Fruit fly (Drosophila melanogaster) whole organism, embryonic: ENCODE results near the gene mmy.

ENCODE experiments used
- Aef1 ChIP-seq: fragments of 200-800 bp; sonication (Bioruptor generic); IDR thresholded peaks from 3 replicates; pipeline ENCODE4 v1.3.6; 2022; ENCODE audit warnings: missing biosample characterization, missing genetic modification characterization
- BEAF-32 ChIP-seq: fragments of 200-800 bp; sonication (Bioruptor generic); optimal IDR thresholded peaks from 3 replicates; lab custom pipeline; 2017; ENCODE audit warnings: missing biosample characterization, missing genetic modification characterization, mild to moderate bottlenecking, moderate library complexity, missing genetic modification reagents
- Bteb2 ChIP-seq: fragments of 200-800 bp; sonication (Bioruptor generic); optimal IDR thresholded peaks from 2 replicates; lab custom pipeline; 2016; ENCODE audit warnings: missing biosample characterization, missing genetic modification characterization
- CG10209 ChIP-seq: fragments of 200-800 bp; sonication (Bioruptor generic); optimal IDR thresholded peaks from 3 replicates; lab custom pipeline; 2017; ENCODE audit warnings: missing biosample characterization, mild to moderate bottlenecking, missing genetic modification characterization, missing genetic modification reagents
- CG10321 ChIP-seq: fragments of 200-800 bp; sonication (Bioruptor generic); IDR thresholded peaks from 2 replicates; pipeline ENCODE4 v1.3.6; 2022; ENCODE audit warnings: missing biosample characterization, missing genetic modification characterization
- CG11398 ChIP-seq: fragments of 200-800 bp; sonication (Bioruptor generic); optimal IDR thresholded peaks from 2 replicates; lab custom pipeline; 2016; ENCODE audit warnings: missing biosample characterization, missing genetic modification characterization
- CG12071 ChIP-seq: fragments of 200-800 bp; sonication (Bioruptor generic); optimal IDR thresholded peaks from 3 replicates; lab custom pipeline; 2018; ENCODE audit warnings: missing biosample characterization, mild to moderate bottlenecking, missing genetic modification characterization
- CG12391 ChIP-seq: fragments of 200-800 bp; sonication (Bioruptor generic); optimal IDR thresholded peaks from 3 replicates; lab custom pipeline; 2018; ENCODE audit warnings: missing biosample characterization, mild to moderate bottlenecking, missing genetic modification characterization, moderate library complexity
- CG13123 ChIP-seq: fragments of 200-800 bp; sonication (Bioruptor generic); optimal IDR thresholded peaks from 2 replicates; lab custom pipeline; 2016; ENCODE audit warnings: missing biosample characterization, missing genetic modification characterization
- CG13424 ChIP-seq: fragments of 200-800 bp; sonication (Bioruptor generic); optimal IDR thresholded peaks from 2 replicates; lab custom pipeline; 2019; ENCODE audit warnings: missing biosample characterization, mild to moderate bottlenecking, missing genetic modification characterization, moderate library complexity
- CG15011 ChIP-seq: fragments of 200-800 bp; sonication (Bioruptor generic); optimal IDR thresholded peaks from 3 replicates; lab custom pipeline; 2018; ENCODE audit warnings: missing biosample characterization, mild to moderate bottlenecking, missing genetic modification characterization
- CG15073 ChIP-seq: fragments of 200-800 bp; sonication (Bioruptor generic); optimal IDR thresholded peaks from 2 replicates; lab custom pipeline; 2016; ENCODE audit warnings: missing biosample characterization, missing genetic modification characterization
- CG15479 ChIP-seq: fragments of 200-800 bp; sonication (Bioruptor generic); optimal IDR thresholded peaks from 3 replicates; lab custom pipeline; 2019; ENCODE audit warnings: missing biosample characterization, mild to moderate bottlenecking, missing genetic modification characterization, moderate library complexity
- CG18599 ChIP-seq: fragments of 200-800 bp; sonication (Bioruptor generic); optimal IDR thresholded peaks from 3 replicates; lab custom pipeline; 2017; ENCODE audit warnings: missing biosample characterization, missing genetic modification characterization, mild to moderate bottlenecking, moderate library complexity, missing genetic modification reagents
- CG32532 ChIP-seq: fragments of 200-800 bp; sonication (Bioruptor generic); IDR thresholded peaks from 2 replicates; pipeline ENCODE4 v1.3.6; 2022; ENCODE audit warnings: missing biosample characterization, missing genetic modification characterization
- CG34376 ChIP-seq: fragments of 200-800 bp; sonication (Bioruptor generic); optimal IDR thresholded peaks from 2 replicates; lab custom pipeline; 2018; ENCODE audit warnings: missing biosample characterization, mild to moderate bottlenecking, missing genetic modification characterization
- CG4360 ChIP-seq: fragments of 200-800 bp; sonication (Bioruptor generic); IDR thresholded peaks from 2 replicates; pipeline ENCODE4 v1.3.6; 2022; ENCODE audit warnings: missing biosample characterization, missing genetic modification characterization
- CG8089 ChIP-seq: fragments of 200-800 bp; sonication (Bioruptor generic); optimal IDR thresholded peaks from 3 replicates; lab custom pipeline; 2016; ENCODE audit warnings: missing biosample characterization, missing genetic modification characterization
- CG8388 ChIP-seq: fragments of 200-800 bp; sonication (Bioruptor generic); optimal IDR thresholded peaks from 2 replicates; lab custom pipeline; 2019; ENCODE audit warnings: missing biosample characterization, mild to moderate bottlenecking, missing genetic modification characterization, moderate library complexity
- CG9817 ChIP-seq: fragments of 200-800 bp; sonication (Bioruptor generic); optimal IDR thresholded peaks from 2 replicates; lab custom pipeline; 2018; ENCODE audit warnings: missing biosample characterization, mild to moderate bottlenecking, missing genetic modification characterization, moderate library complexity
- CG9932 ChIP-seq: fragments of 200-800 bp; sonication (Bioruptor generic); IDR thresholded peaks from 2 replicates; pipeline ENCODE4 v1.3.6; 2022; ENCODE audit warnings: missing biosample characterization, missing genetic modification characterization
- Dll ChIP-seq: fragments of 200-800 bp; sonication (Bioruptor generic); IDR thresholded peaks from 4 replicates; pipeline ENCODE4 v1.3.6; 2022; ENCODE audit warnings: missing biosample characterization, missing genetic modification characterization; ENCODE audit not compliant: partially characterized antibody
- E2f1 ChIP-seq: fragments of 200-800 bp; sonication (Bioruptor generic); IDR thresholded peaks from 2 replicates; pipeline ENCODE4 v1.3.6; 2022; ENCODE audit warnings: missing biosample characterization, missing genetic modification characterization
- Gsc ChIP-seq: fragments of 200-800 bp; sonication (Bioruptor generic); IDR thresholded peaks from 2 replicates; pipeline ENCODE4 v1.3.6; 2022; ENCODE audit warnings: missing biosample characterization, missing genetic modification characterization
- Hr51 ChIP-seq, 2 experiments: fragments of 200-800 bp; sonication (Bioruptor generic); optimal IDR thresholded peaks; 2 replicates in 1 of 2; 3 replicates in 1 of 2; lab custom pipeline; 2016 to 2018; ENCODE audit warnings: missing biosample characterization in 2 of 2, missing genetic modification characterization in 2 of 2, mild to moderate bottlenecking in 1 of 2, moderate library complexity in 1 of 2
- MESR4 ChIP-seq: fragments of 200-800 bp; sonication (Bioruptor generic); optimal IDR thresholded peaks from 2 replicates; lab custom pipeline; 2018; ENCODE audit warnings: missing biosample characterization, mild to moderate bottlenecking, missing genetic modification characterization, moderate library complexity
- Meics ChIP-seq: fragments of 200-800 bp; sonication (Bioruptor generic); optimal IDR thresholded peaks from 2 replicates; lab custom pipeline; 2017; ENCODE audit warnings: missing biosample characterization, mild to moderate bottlenecking, missing genetic modification characterization
- NC2α ChIP-seq: fragments of 200-800 bp; sonication (Bioruptor generic); optimal IDR thresholded peaks from 2 replicates; lab custom pipeline; 2016; ENCODE audit warnings: missing biosample characterization, missing genetic modification characterization
- Optix ChIP-seq: fragments of 200-800 bp; sonication (Bioruptor generic); IDR thresholded peaks from 3 replicates; pipeline ENCODE4 v1.3.6; 2022; ENCODE audit warnings: missing biosample characterization, missing genetic modification characterization
- Vsx1 ChIP-seq: fragments of 200-800 bp; sonication (Bioruptor generic); optimal IDR thresholded peaks from 2 replicates; lab custom pipeline; 2017; ENCODE audit warnings: missing biosample characterization, mild to moderate bottlenecking, missing genetic modification characterization, missing genetic modification reagents
- Xbp1 ChIP-seq: fragments of 200-800 bp; sonication (Bioruptor generic); optimal IDR thresholded peaks from 3 replicates; lab custom pipeline; 2016; ENCODE audit warnings: missing biosample characterization, mild to moderate bottlenecking, missing genetic modification characterization
- ash1 ChIP-seq: fragments of 200-800 bp; sonication (Bioruptor generic); optimal IDR thresholded peaks from 2 replicates; lab custom pipeline; 2018; ENCODE audit warnings: missing biosample characterization, mild to moderate bottlenecking, missing genetic modification characterization
- br ChIP-seq: fragments of >200 bp; optimal IDR thresholded peaks from 2 replicates; lab custom pipeline; 2017
- croc ChIP-seq: fragments of 200-800 bp; sonication (Bioruptor generic); conservative IDR thresholded peaks from 3 replicates; pipeline ENCODE4 v1.3.6; 2022; ENCODE audit warnings: missing biosample characterization, missing genetic modification characterization
- dysf ChIP-seq: fragments of 200-800 bp; sonication (Bioruptor generic); IDR thresholded peaks from 3 replicates; pipeline ENCODE4 v1.3.6; 2022; ENCODE audit warnings: missing biosample characterization, missing genetic modification characterization
- esg ChIP-seq: fragments of 200-800 bp; sonication (Bioruptor generic); conservative IDR thresholded peaks from 2 replicates; pipeline ENCODE4 v1.3.6; 2022; ENCODE audit warnings: missing biosample characterization, missing genetic modification characterization
- gcm2 ChIP-seq: fragments of 200-800 bp; sonication (Bioruptor generic); optimal IDR thresholded peaks from 2 replicates; lab custom pipeline; 2016; ENCODE audit warnings: missing biosample characterization, missing genetic modification characterization
- gfzf ChIP-seq: fragments of 200-800 bp; sonication (Bioruptor generic); optimal IDR thresholded peaks from 2 replicates; lab custom pipeline; 2016; ENCODE audit warnings: missing biosample characterization, mild to moderate bottlenecking, missing genetic modification characterization, moderate library complexity
- grau ChIP-seq: fragments of 200-800 bp; optimal IDR thresholded peaks from 3 replicates; lab custom pipeline; 2019; ENCODE audit warnings: missing biosample characterization, mild to moderate bottlenecking, missing genetic modification characterization, moderate library complexity
- hb ChIP-seq: fragments of 200-800 bp; sonication (Bioruptor generic); IDR thresholded peaks from 3 replicates; pipeline ENCODE4 v1.3.6; 2022; ENCODE audit warnings: missing biosample characterization, missing genetic modification characterization; ENCODE audit not compliant: partially characterized antibody
- hth ChIP-seq: fragments of >200 bp; optimal IDR thresholded peaks from 2 replicates; lab custom pipeline; 2017; ENCODE audit warnings: inconsistent platforms
- jing ChIP-seq: fragments of 200-800 bp; sonication (Bioruptor generic); optimal IDR thresholded peaks from 2 replicates; lab custom pipeline; 2018; ENCODE audit warnings: missing biosample characterization, mild to moderate bottlenecking, missing genetic modification characterization
- lola ChIP-seq, 3 experiments: fragments of >200 bp in 2 of 3; fragments of 200-800 bp in 1 of 3; sonication (Bioruptor generic) in 1 of 3; optimal IDR thresholded peaks; 2 replicates each; lab custom pipeline; 2017 to 2019; ENCODE audit warnings: missing biosample characterization in 3 of 3, missing genetic modification characterization in 3 of 3, mild to moderate bottlenecking in 1 of 3, moderate library complexity in 1 of 3
- peb ChIP-seq: fragments of 200-800 bp; sonication (Bioruptor generic); IDR thresholded peaks from 2 replicates; pipeline ENCODE4 v1.3.6; 2022; ENCODE audit warnings: missing biosample characterization, missing genetic modification characterization
- prd ChIP-seq, 3 experiments: fragments of >200 bp in 2 of 3; fragments of 200-800 bp in 1 of 3; sonication (Bioruptor generic) in 1 of 3; optimal IDR thresholded peaks in 2 of 3; IDR thresholded peaks in 1 of 3; 2 replicates in 2 of 3; 3 replicates in 1 of 3; pipeline versions ENCODE4 v1.3.6 to Lab custom; 2017 to 2022; ENCODE audit warnings: missing biosample characterization in 1 of 3, missing genetic modification characterization in 1 of 3
- seq ChIP-seq: fragments of 200-800 bp; sonication (Bioruptor generic); IDR thresholded peaks from 2 replicates; pipeline ENCODE4 v1.3.6; 2022; ENCODE audit warnings: missing biosample characterization, missing genetic modification characterization
- sima ChIP-seq: fragments of 200-800 bp; sonication (Bioruptor generic); optimal IDR thresholded peaks from 2 replicates; lab custom pipeline; 2016; ENCODE audit warnings: missing biosample characterization, missing genetic modification characterization
- sisA ChIP-seq: fragments of 200-800 bp; sonication (Bioruptor generic); IDR thresholded peaks from 2 replicates; pipeline ENCODE4 v1.3.6; 2022; ENCODE audit warnings: missing biosample characterization, missing genetic modification characterization
- stwl ChIP-seq: fragments of 200-800 bp; sonication (Bioruptor generic); optimal IDR thresholded peaks from 3 replicates; lab custom pipeline; 2018; ENCODE audit warnings: missing biosample characterization, mild to moderate bottlenecking, missing genetic modification characterization, moderate library complexity
- unc-4 ChIP-seq: fragments of 200-800 bp; sonication (Bioruptor generic); IDR thresholded peaks from 2 replicates; pipeline ENCODE4 v1.3.6; 2022; ENCODE audit warnings: missing biosample characterization, missing genetic modification characterization; ENCODE audit not compliant: partially characterized antibody
- yki ChIP-seq: fragments of >200 bp; optimal IDR thresholded peaks from 3 replicates; lab custom pipeline; 2018

mmy gene

dm6 chr2L:6465497-6465896, 8.2 kb downstream of the mmy start, which contains the start of gene Rchy1 (continued):
- TF ChIP-seq CG13424 (tag; lab: Kevin White, UChicago) = peak; percentile 6
- no peak for TF ChIP-seq unc-4
- no peak for TF ChIP-seq jing (GFP tag; lab: Kevin White, UChicago)
- TF ChIP-seq seq = peak; percentile 17; the same call in 1 of the 2 replicates
- TF ChIP-seq Aef1 (GFP tag; lab: Robert Waterston, UW) = no peak
- TF ChIP-seq MESR4 = peak; percentile 3
- TF ChIP-seq CG18599 (GFP tag; lab: Kevin White, UChicago) = peak; percentile 9
- TF ChIP-seq Hr51 (GFP tag; optimal IDR thresholded peaks at IDR 0.05; lab: Kevin White, UChicago) = no peak
- TF ChIP-seq CG4360 (GFP tag; lab: Robert Waterston, UW) = no peak
- TF ChIP-seq sima (GFP tag; lab: Kevin White, UChicago) = no peak
- TF ChIP-seq CG8388 (GFP tag; lab: Kevin White, UChicago) = no peak
- TF ChIP-seq BEAF-32 (GFP tag; lab: Kevin White, UChicago) = no peak
- peak; percentile 46 for TF ChIP-seq Meics
- no peak for TF ChIP-seq CG8089 (GFP tag; lab: Kevin White, UChicago)
- peak; percentile 29; the same call in 1 of the 2 replicates for TF ChIP-seq CG32532 (GFP tag; lab: Robert Waterston, UW)
- no peak for TF ChIP-seq CG10209
- TF ChIP-seq Bteb2 (GFP tag; lab: Kevin White, UChicago) = no peak
- no peak for TF ChIP-seq CG11398 (GFP tag; lab: Kevin White, UChicago)
- no peak for TF ChIP-seq peb (GFP tag; lab: Robert Waterston, UW)
- TF ChIP-seq CG15479 = no peak
- no peak for TF ChIP-seq esg
- no peak for TF ChIP-seq hth (lab: Kevin White, UChicago)
- no peak for TF ChIP-seq prd (optimal IDR thresholded peaks at IDR 0.05; lab: Kevin White, UChicago)
- TF ChIP-seq prd (GFP tag; IDR thresholded peaks at IDR 0.05; lab: Robert Waterston, UW) = no peak
- no peak for TF ChIP-seq lola (GFP tag; optimal IDR thresholded peaks at IDR 0.05; lab: Kevin White, UChicago)
- TF ChIP-seq Optix (GFP tag; lab: Robert Waterston, UW) = no peak
- TF ChIP-seq E2f1 (GFP tag; lab: Robert Waterston, UW) = no peak
- TF ChIP-seq croc (GFP tag; lab: Robert Waterston, UW) = no peak
- no peak for TF ChIP-seq CG15011 (GFP tag; lab: Kevin White, UChicago)
- TF ChIP-seq CG12071 = peak; percentile 44
- no peak for TF ChIP-seq br (lab: Kevin White, UChicago)
- no peak for TF ChIP-seq CG12391 (tag; lab: Kevin White, UChicago)
- no peak for TF ChIP-seq CG10321 (GFP tag; lab: Robert Waterston, UW)
- peak; percentile 14 for TF ChIP-seq grau (tag; lab: Kevin White, UChicago)
- TF ChIP-seq ash1 = no peak
- TF ChIP-seq Vsx1 (GFP tag; lab: Kevin White, UChicago) = peak; percentile 5
- TF ChIP-seq dysf (GFP tag; lab: Robert Waterston, UW) = no peak
- peak; percentile 82 for TF ChIP-seq CG34376 (GFP tag; lab: Kevin White, UChicago)
- TF ChIP-seq CG15073 = no peak
- no peak for TF ChIP-seq gcm2 (GFP tag; lab: Kevin White, UChicago)
- no peak for TF ChIP-seq Gsc (GFP tag; lab: Robert Waterston, UW)
- TF ChIP-seq hb = no peak
- TF ChIP-seq stwl (tag; lab: Kevin White, UChicago) = no peak
- no peak for TF ChIP-seq NC2α (GFP tag; lab: Kevin White, UChicago)
- no peak for TF ChIP-seq Xbp1
- no peak for TF ChIP-seq Dll (GFP tag; lab: Robert Waterston, UW)
- no peak for TF ChIP-seq CG13123 (GFP tag; lab: Kevin White, UChicago)
- TF ChIP-seq CG9817 (tag; lab: Kevin White, UChicago) = no peak
- TF ChIP-seq sisA (GFP tag; lab: Robert Waterston, UW) = no peak
- no peak for TF ChIP-seq yki (lab: Kevin White, UChicago)
- no peak for TF ChIP-seq gfzf
- TF ChIP-seq CG9932 (GFP tag; lab: Robert Waterston, UW) = no peak
